Worm (Caenorhabditis elegans): ENCODE results near the gene twk-14.

twk-14 gene

DNA sequence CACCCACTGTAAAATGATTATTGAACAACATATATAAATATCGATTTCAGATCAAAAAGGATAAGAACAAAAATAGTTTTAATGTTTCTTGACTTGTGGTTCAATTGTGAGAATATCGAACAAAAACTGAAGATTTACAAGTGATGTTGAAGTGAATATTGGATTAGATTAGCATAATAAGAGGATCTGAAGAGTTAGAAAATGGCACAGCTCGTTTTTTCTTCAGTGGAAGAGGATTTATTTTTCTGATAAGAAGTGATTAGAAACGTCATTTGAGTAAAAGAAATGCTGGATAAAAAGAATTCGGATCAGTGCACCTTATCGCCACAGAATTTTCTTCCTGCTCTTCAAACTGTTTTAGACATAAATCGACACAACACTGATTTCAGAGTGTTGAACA is at the start of gene twk-14:
Gene twk-14, minus strand, starts transcription at position 8 of the 400 bp plus-strand sequence.
- TF ChIP-seq egl-13 (tag; optimal IDR thresholded peaks at IDR 0.05) (peak; percentile 9), dsc-1 (tag; optimal IDR thresholded peaks at IDR 0.05) (peak; percentile 90), pax-3 (tag; optimal IDR thresholded peaks at IDR 0.05) (peak; percentile 48), nhr-28 (tag; optimal IDR thresholded peaks at IDR 0.05) (no peak)

DNA sequence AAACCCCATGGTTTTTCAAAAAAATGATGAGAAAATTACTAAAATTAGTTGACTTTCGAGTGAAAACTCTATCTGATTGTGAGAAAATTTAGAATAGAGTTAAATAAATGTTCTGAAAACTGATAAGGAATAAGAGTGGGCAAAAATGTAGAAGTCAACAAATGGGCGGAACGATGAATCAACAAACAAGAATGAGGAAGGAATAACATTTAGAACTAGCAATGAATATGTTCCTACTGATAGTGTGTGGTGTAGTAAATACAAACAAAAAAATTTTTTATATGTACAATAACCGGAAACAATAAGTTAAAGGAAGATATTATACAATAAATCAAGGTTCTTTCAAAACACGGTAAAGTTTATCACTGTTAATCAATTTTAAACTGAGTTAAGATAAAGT is 48.2 kb upstream of the twk-14 start, which contains the start of gene pals-39:
Gene pals-39, minus strand, starts transcription at position 101 of the 400 bp plus-strand sequence.
- TF ChIP-seq alr-1 (tag; optimal IDR thresholded peaks at IDR 0.05; ENCODE audit: borderline replicate concordance) (no peak), ceh-90 (tag; optimal IDR thresholded peaks at IDR 0.05) (no peak), nhr-20 (tag; optimal IDR thresholded peaks at IDR 0.05) (no peak), hpl-2 (GFP tag; optimal IDR thresholded peaks at IDR 0.05) (no peak), isw-1 (GFP tag; IDR thresholded peaks at IDR 0.05) (no peak), snpc-4 (tag; optimal IDR thresholded peaks at IDR 0.05) (no peak), elt-2 (tag; optimal IDR thresholded peaks at IDR 0.05) (no peak)

DNA sequence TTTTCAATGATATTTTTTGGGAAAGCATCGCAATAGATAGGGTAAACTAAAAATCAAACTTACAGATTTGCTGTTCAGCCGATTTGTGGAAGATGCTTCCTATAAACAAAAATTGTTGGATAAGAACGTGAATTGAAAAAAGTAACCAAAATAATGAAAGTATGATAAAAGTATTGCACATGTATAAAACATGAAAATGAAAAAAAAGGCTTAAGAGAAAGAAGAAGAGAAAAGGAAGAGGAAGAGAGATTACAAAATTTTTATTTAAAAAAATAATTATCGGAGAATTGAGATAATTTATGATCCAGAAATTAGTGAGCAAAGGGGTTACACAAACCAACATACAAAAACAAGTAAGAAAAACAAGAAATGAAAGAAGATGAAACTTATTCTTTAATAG is 45.9 kb upstream of the twk-14 start, which contains the start of gene pals-37:
Gene pals-37, minus strand, starts transcription at position 101 of the 400 bp plus-strand sequence.
- TF ChIP-seq unc-130 (tag; optimal IDR thresholded peaks at IDR 0.05), result no peak

DNA sequence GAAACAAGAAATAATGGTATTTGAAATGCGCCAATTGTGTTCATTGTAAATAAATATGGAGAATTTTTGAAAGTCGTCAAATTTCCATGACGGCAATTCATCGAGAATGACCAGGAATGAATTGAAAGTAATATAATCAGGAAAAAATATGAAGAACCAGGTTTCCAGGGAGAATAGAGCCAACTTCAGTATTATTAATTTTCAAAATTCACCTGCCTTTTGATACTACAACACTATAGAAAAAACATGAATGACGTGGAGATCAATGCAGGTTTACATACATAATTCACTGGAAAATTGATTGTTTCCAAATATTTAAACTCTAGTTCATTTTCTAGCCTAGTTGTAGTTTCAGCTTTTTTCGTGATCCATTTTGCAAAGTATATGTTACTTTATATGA is 38.2 kb upstream of the twk-14 start, which contains the start of gene srh-25:
Gene srh-25, minus strand, starts transcription at position 101 of the 400 bp plus-strand sequence.
- TF ChIP-seq ets-5 (GFP tag; IDR thresholded peaks at IDR 0.05) (no peak), hlh-4 (tag; optimal IDR thresholded peaks at IDR 0.05) (peak; percentile 60), aly-2 (tag; optimal IDR thresholded peaks at IDR 0.05) (no peak), fkh-8 (tag; optimal IDR thresholded peaks at IDR 0.05) (no peak), nhr-71 (tag; optimal IDR thresholded peaks at IDR 0.05) (no peak), nhr-237 (tag; optimal IDR thresholded peaks at IDR 0.05) (no peak), aha-1 (tag; optimal IDR thresholded peaks at IDR 0.05) (no peak), nhr-20 (tag; optimal IDR thresholded peaks at IDR 0.05) (no peak)

DNA sequence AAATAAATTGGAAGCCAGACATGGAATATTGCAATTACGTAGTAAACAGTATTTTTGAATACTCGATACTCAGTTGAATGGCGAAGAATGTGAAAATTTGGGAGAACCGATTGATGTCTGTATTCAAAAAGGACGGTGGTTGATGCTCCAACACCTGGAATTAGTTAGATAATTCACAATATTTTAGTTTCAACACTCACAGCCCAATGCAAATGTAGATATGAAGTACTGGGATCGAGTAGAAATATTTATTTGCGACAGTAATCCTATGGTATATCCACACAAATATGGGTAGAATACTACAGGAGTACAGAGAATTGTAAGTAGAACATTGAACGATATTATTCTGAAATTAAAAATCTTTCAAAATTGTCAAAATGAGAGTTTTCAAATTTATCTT is 37.6 kb upstream of the twk-14 start:
- TF ChIP-seq ceh-8 (GFP tag; optimal IDR thresholded peaks at IDR 0.05) (no peak), nhr-71 (tag; optimal IDR thresholded peaks at IDR 0.05) (no peak), F16B12.6 (tag; optimal IDR thresholded peaks at IDR 0.05) (no peak), nhr-77 (tag; optimal IDR thresholded peaks at IDR 0.05) (no peak), sup-37 (GFP tag; optimal IDR thresholded peaks at IDR 0.05) (no peak)

DNA sequence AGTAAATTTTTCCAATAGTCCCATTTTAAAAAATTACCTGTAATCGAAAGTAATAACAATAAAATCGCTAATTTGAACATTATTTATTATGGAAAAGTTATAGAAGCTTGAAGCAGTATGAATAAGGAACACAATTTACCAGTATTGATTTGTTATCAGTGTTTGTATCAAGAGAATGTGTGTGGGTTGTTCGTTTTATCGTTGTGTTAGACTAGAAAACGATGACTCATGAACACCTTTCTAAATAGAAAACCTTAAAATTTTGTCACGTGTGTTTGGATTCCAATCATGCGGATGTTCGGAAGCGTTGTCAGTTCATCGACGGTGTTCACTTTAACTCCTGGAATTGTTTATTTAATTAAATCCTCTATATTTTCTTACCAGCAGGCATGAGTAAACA is 36.6 kb upstream of the twk-14 start, which contains the start of gene C54D10.13:
Gene C54D10.13, minus strand, starts transcription at position 179 of the 400 bp plus-strand sequence.
- no peak for TF ChIP-seq dsc-1 (tag; optimal IDR thresholded peaks at IDR 0.05)
- no peak for TF ChIP-seq nhr-84 (tag; optimal IDR thresholded peaks at IDR 0.05)
- TF ChIP-seq C16A3.4 (tag; optimal IDR thresholded peaks at IDR 0.05), result no peak

DNA sequence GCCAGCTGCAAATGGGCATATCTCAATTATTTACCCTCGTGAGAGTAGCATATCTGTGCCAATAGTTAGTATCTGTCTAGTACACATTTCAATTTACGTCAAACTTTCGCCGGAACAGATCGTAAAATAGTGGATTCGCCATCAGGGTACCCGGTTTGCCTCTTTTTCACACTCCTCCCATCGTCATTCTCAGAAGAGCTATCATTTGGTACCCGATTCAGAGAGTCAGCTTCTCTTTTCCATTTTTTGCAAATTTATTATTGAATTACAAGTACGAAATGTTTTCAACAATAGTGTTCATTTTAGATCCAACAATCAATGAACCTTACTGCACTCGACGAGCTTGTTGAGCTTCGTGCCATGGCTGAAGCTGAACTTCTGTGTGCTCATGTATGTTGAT is 33.5 kb upstream of the twk-14 start, which contains the start of gene C54D10.5:
Gene C54D10.5, plus strand, starts transcription at position 301 of the 400 bp plus-strand sequence.
- no peak for TF ChIP-seq lsy-2 (tag; optimal IDR thresholded peaks at IDR 0.05)
- TF ChIP-seq C34B4.2 (tag; optimal IDR thresholded peaks at IDR 0.05), result no peak
- TF ChIP-seq hlh-4 (tag; optimal IDR thresholded peaks at IDR 0.05), result no peak
- TF ChIP-seq efl-3 (GFP tag; optimal IDR thresholded peaks at IDR 0.05), result no peak
- TF ChIP-seq ceh-8 (GFP tag; optimal IDR thresholded peaks at IDR 0.05), result no peak
- TF ChIP-seq ceh-82 (tag; optimal IDR thresholded peaks at IDR 0.05), result no peak
- TF ChIP-seq elt-3 (tag; optimal IDR thresholded peaks at IDR 0.05), result no peak
- TF ChIP-seq irx-1 (tag; optimal IDR thresholded peaks at IDR 0.05), result no peak
- no peak for TF ChIP-seq ets-5 (GFP tag; IDR thresholded peaks at IDR 0.05)
- TF ChIP-seq swsn-7 (tag; optimal IDR thresholded peaks at IDR 0.05), result no peak
- no peak for TF ChIP-seq tbx-2 (tag; optimal IDR thresholded peaks at IDR 0.05)
- no peak for TF ChIP-seq ztf-11 (tag; optimal IDR thresholded peaks at IDR 0.05)
